Worm (Caenorhabditis elegans) whole organism, L1 larva: Measurements from ENCODE around the gene nhr-21.

Experiments
- C34B4.2 ChIP-seq: sonication (generic microtip); optimal IDR thresholded peaks from 2 replicates; lab custom pipeline; 2017; ENCODE audit warnings: mild to moderate bottlenecking, missing genetic modification characterization, missing compliant biosample characterization
- alr-1 ChIP-seq: fragments of 200-800 bp; sonication (Bioruptor generic); optimal IDR thresholded peaks from 2 replicates; lab custom pipeline; 2018; ENCODE audit warnings: borderline replicate concordance, mild to moderate bottlenecking, missing genetic modification characterization, missing compliant biosample characterization
- blmp-1 ChIP-seq: fragments of 150-350 bp; optimal IDR thresholded peaks from 2 replicates; lab custom pipeline; 2014; ENCODE audit warnings: missing biosample characterization, missing genetic modification characterization
- ceh-8 ChIP-seq: fragments of 200-800 bp; sonication (Bioruptor generic); optimal IDR thresholded peaks from 2 replicates; lab custom pipeline; 2018; ENCODE audit warnings: mild to moderate bottlenecking, missing genetic modification characterization, moderate library complexity, missing compliant biosample characterization
- ceh-82 ChIP-seq, 3 experiments: fragments of 150-350 bp in 1 of 3; sonication (generic microtip) in 2 of 3; optimal IDR thresholded peaks; 2 replicates each; lab custom pipeline; 2014 to 2017; ENCODE audit warnings: missing biosample characterization in 3 of 3, missing genetic modification characterization in 3 of 3
- ceh-88 ChIP-seq: fragments of 200-800 bp; sonication (Bioruptor generic); IDR thresholded peaks from 2 replicates; pipeline ENCODE4 v1.3.6; 2022; ENCODE audit warnings: missing genetic modification characterization, missing compliant biosample characterization
- dpl-1 ChIP-seq, 3 experiments: fragments of 150-350 bp in 2 of 3; sonication (generic microtip) in 1 of 3; optimal IDR thresholded peaks; 2 replicates each; lab custom pipeline; 2014 to 2017; ENCODE audit warnings: missing biosample characterization in 3 of 3, missing genetic modification characterization in 3 of 3, missing genetic modification reagents in 3 of 3
- dsc-1 ChIP-seq: sonication (generic microtip); optimal IDR thresholded peaks from 2 replicates; lab custom pipeline; 2016; ENCODE audit warnings: mild to moderate bottlenecking, missing genetic modification characterization, missing compliant biosample characterization
- efl-1 ChIP-seq, 4 experiments: fragments of 150-350 bp; optimal IDR thresholded peaks in 3 of 4; peaks in 1 of 4; 1 replicate in 1 of 4; 2 replicates in 3 of 4; lab custom pipeline; 2014; ENCODE audit warnings: missing biosample characterization in 2 of 4, missing genetic modification characterization in 2 of 4, missing genetic modification reagents in 2 of 4
- efl-3 ChIP-seq: fragments of 200-800 bp; sonication (Bioruptor generic); optimal IDR thresholded peaks from 2 replicates; lab custom pipeline; 2018; ENCODE audit warnings: mild to moderate bottlenecking, missing genetic modification characterization, missing compliant biosample characterization
- egl-13 ChIP-seq: sonication (generic microtip); optimal IDR thresholded peaks from 2 replicates; lab custom pipeline; 2016; ENCODE audit warnings: missing genotype, missing genetic modification reagents, missing genetic modification characterization, missing compliant biosample characterization
- elt-3 ChIP-seq, 6 experiments: fragments of 150-350 bp in 1 of 6; sonication (generic microtip); optimal IDR thresholded peaks; 2 replicates each; lab custom pipeline; 2017 to 2018; ENCODE audit warnings: missing biosample characterization in 6 of 6, missing genetic modification characterization in 6 of 6, inconsistent platforms in 1 of 6
- ets-5 ChIP-seq: fragments of 200-800 bp; sonication (Bioruptor generic); IDR thresholded peaks from 2 replicates; pipeline ENCODE4 v1.3.6; 2022; ENCODE audit warnings: missing genetic modification characterization, missing compliant biosample characterization
- fos-1 ChIP-seq: fragments of 150-350 bp; optimal IDR thresholded peaks from 2 replicates; lab custom pipeline; 2014; ENCODE audit warnings: missing biosample characterization, missing genetic modification characterization
- hlh-17 ChIP-seq: fragments of 200-800 bp; sonication (Bioruptor generic); optimal IDR thresholded peaks from 2 replicates; lab custom pipeline; 2018; ENCODE audit warnings: missing genetic modification characterization, mild to moderate bottlenecking, missing compliant biosample characterization, moderate library complexity, borderline replicate concordance
- hpl-2 ChIP-seq: fragments of 150-350 bp; optimal IDR thresholded peaks from 2 replicates; lab custom pipeline; 2014; ENCODE audit warnings: missing biosample characterization, missing genetic modification reagents, missing genetic modification characterization
- irx-1 ChIP-seq: sonication (generic microtip); optimal IDR thresholded peaks from 2 replicates; lab custom pipeline; 2016; ENCODE audit warnings: missing genetic modification characterization, missing compliant biosample characterization
- jun-1 ChIP-seq: fragments of 150-350 bp; optimal IDR thresholded peaks from 2 replicates; lab custom pipeline; 2014; ENCODE audit warnings: missing biosample characterization, missing genetic modification reagents, missing genetic modification characterization
- lin-13 ChIP-seq: fragments of 150-350 bp; optimal IDR thresholded peaks from 2 replicates; lab custom pipeline; 2014; ENCODE audit warnings: missing biosample characterization, missing genetic modification reagents, missing genetic modification characterization
- lin-14 ChIP-seq: fragments of 200-800 bp; sonication (Bioruptor generic); optimal IDR thresholded peaks from 2 replicates; lab custom pipeline; 2018; ENCODE audit warnings: mild to moderate bottlenecking, missing genetic modification characterization, moderate library complexity, missing compliant biosample characterization
- lin-15B ChIP-seq: fragments of 150-350 bp; sonication (generic microtip); optimal IDR thresholded peaks from 3 replicates; lab custom pipeline; 2014; ENCODE audit warnings: missing biosample characterization, missing genetic modification characterization
- lin-35 ChIP-seq, 2 experiments: fragments of 150-350 bp; optimal IDR thresholded peaks; 2 replicates each; lab custom pipeline; 2014; ENCODE audit warnings: missing biosample characterization in 2 of 2, missing genetic modification characterization in 2 of 2, missing genetic modification reagents in 2 of 2
- lin-39 ChIP-seq: fragments of 150-350 bp; optimal IDR thresholded peaks from 2 replicates; lab custom pipeline; 2014; ENCODE audit warnings: missing biosample characterization, missing genetic modification reagents, missing genetic modification characterization
- lsy-2 ChIP-seq, 2 experiments: fragments of 150-350 bp; optimal IDR thresholded peaks; 2 replicates each; lab custom pipeline; 2014; ENCODE audit warnings: missing biosample characterization in 2 of 2, missing genetic modification characterization in 2 of 2
- mab-9 ChIP-seq: fragments of 200-800 bp; sonication (Bioruptor generic); IDR thresholded peaks from 2 replicates; pipeline ENCODE4 v1.3.6; 2022; ENCODE audit warnings: missing genetic modification reagents, missing genetic modification characterization, missing compliant biosample characterization
- mdl-1 ChIP-seq, 2 experiments: fragments of 150-350 bp; optimal IDR thresholded peaks; 2 replicates each; lab custom pipeline; 2014 to 2017; ENCODE audit warnings: missing biosample characterization in 2 of 2, missing genetic modification characterization in 2 of 2, inconsistent platforms in 1 of 2
- mep-1 ChIP-seq: fragments of 150-350 bp; optimal IDR thresholded peaks from 2 replicates; lab custom pipeline; 2014; ENCODE audit warnings: missing biosample characterization, missing genetic modification characterization
- nhr-19 ChIP-seq: fragments of 200-800 bp; sonication (Bioruptor generic); conservative IDR thresholded peaks from 2 replicates; pipeline ENCODE4 v1.3.6; 2022; ENCODE audit warnings: missing genetic modification characterization, missing compliant biosample characterization
- nhr-20 ChIP-seq: sonication (generic microtip); optimal IDR thresholded peaks from 2 replicates; lab custom pipeline; 2016; ENCODE audit warnings: mild to moderate bottlenecking, missing genetic modification characterization, missing compliant biosample characterization
- nhr-28 ChIP-seq: fragments of 150-350 bp; optimal IDR thresholded peaks from 2 replicates; lab custom pipeline; 2014; ENCODE audit warnings: missing biosample characterization, missing genetic modification characterization
- nhr-47 ChIP-seq: sonication (generic microtip); optimal IDR thresholded peaks from 2 replicates; lab custom pipeline; 2016; ENCODE audit warnings: mild to moderate bottlenecking, missing genetic modification characterization, moderate library complexity, missing compliant biosample characterization
- nhr-71 ChIP-seq: sonication (generic microtip); optimal IDR thresholded peaks from 2 replicates; lab custom pipeline; 2016; ENCODE audit warnings: mild to moderate bottlenecking, missing genetic modification characterization, moderate library complexity, missing compliant biosample characterization
- nhr-85 ChIP-seq: sonication (generic microtip); peaks from one replicate; lab custom pipeline; 2016; ENCODE audit warnings: missing genetic modification characterization, inconsistent platforms, missing compliant biosample characterization
- nhr-90 ChIP-seq: sonication (generic microtip); optimal IDR thresholded peaks from 2 replicates; lab custom pipeline; 2016; ENCODE audit warnings: mild to moderate bottlenecking, missing genetic modification characterization, missing compliant biosample characterization; ENCODE audit not compliant: poor library complexity
- snu-23 ChIP-seq: sonication (generic microtip); optimal IDR thresholded peaks from 2 replicates; lab custom pipeline; 2016; ENCODE audit warnings: missing genetic modification characterization, missing compliant biosample characterization
- swsn-7 ChIP-seq: sonication (generic microtip); optimal IDR thresholded peaks from 2 replicates; lab custom pipeline; 2016; ENCODE audit warnings: missing genetic modification characterization, missing compliant biosample characterization
- tbx-2 ChIP-seq: sonication (generic microtip); optimal IDR thresholded peaks from 2 replicates; lab custom pipeline; 2016; ENCODE audit warnings: missing genetic modification characterization, missing compliant biosample characterization
- unc-130 ChIP-seq: fragments of 150-350 bp; optimal IDR thresholded peaks from 2 replicates; lab custom pipeline; 2017; ENCODE audit warnings: missing biosample characterization, missing genetic modification characterization, inconsistent platforms
- unc-62 ChIP-seq: fragments of 150-350 bp; optimal IDR thresholded peaks from 2 replicates; lab custom pipeline; 2014; ENCODE audit warnings: missing biosample characterization, missing genetic modification reagents, missing genetic modification characterization
- vab-15 ChIP-seq: sonication (generic microtip); optimal IDR thresholded peaks from 2 replicates; lab custom pipeline; 2017; ENCODE audit warnings: missing genotype, mild to moderate bottlenecking, missing genetic modification characterization, missing compliant biosample characterization
- zip-4 ChIP-seq: fragments of 200-800 bp; sonication (Bioruptor generic); optimal IDR thresholded peaks from 2 replicates; lab custom pipeline; 2018; ENCODE audit warnings: mild to moderate bottlenecking, missing genetic modification characterization, moderate library complexity, missing compliant biosample characterization
- ztf-4 ChIP-seq: fragments of 150-350 bp; optimal IDR thresholded peaks from 2 replicates; lab custom pipeline; 2014; ENCODE audit warnings: missing biosample characterization, missing genetic modification characterization

The nhr-21 gene

DNA sequence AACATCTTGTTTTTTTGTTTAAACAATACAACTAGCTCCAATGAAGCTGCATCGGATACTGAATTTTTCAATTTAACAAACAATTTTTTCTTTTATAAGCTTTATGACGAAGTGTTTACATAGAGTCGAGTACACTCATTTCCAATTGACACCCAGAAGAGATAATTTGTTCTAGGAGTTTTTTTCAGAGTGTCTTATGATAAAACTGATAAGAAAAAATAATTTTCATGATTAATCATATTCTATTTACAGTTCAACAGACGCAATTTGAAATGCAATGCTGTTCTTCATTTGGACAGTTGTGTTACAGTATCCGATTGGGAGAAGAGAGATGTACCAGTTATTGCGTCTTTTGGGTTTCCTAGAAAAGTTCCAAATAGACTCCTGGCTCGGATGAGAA, 42.9 kb downstream of the nhr-21 start:
- TF ChIP-seq nhr-90 (tag; lab: Kevin White, UChicago) (no peak), fos-1 (tag; lab: Kevin White, UChicago) (no peak), jun-1 (tag; lab: Kevin White, UChicago) (no peak), alr-1 (tag; lab: Kevin White, UChicago) (no peak), nhr-19 (GFP tag; lab: Robert Waterston, UW) (no peak), mep-1 (no peak), lin-13 (GFP tag; lab: Kevin White, UChicago) (no peak)

DNA sequence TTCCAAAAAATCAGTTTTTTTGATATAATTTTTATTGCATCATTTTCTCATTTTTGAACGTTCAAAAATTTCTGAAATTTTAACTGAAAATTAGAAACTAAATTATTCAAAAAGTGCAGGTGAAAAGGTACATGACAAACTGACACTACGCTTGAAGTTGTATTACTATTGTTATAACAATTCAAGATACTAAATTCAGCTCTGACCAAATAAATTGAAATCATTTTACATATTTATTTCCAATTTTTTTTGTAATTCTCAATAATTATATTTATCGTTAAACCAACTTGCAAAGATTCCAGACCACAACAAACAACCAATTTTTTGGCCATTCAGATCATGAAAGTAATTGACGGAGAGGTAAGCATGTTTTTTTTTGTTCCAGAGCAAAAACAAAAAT, 46.4 kb downstream of the nhr-21 start, which contains the start of gene sre-3:
sre-3 (plus strand) TSS at position 301 of the 400 bp plus-strand sequence.
- no peak for TF ChIP-seq hpl-2 (GFP tag; lab: Kevin White, UChicago)
- TF ChIP-seq lsy-2 (tag; optimal IDR thresholded peaks at IDR 0.05; lab: Kevin White, UChicago): no peak
- no peak for TF ChIP-seq unc-62 (GFP tag; lab: Kevin White, UChicago)
- TF ChIP-seq zip-4: no peak
- TF ChIP-seq egl-13 (tag; lab: Kevin White, UChicago): no peak
- no peak for TF ChIP-seq irx-1 (tag; lab: Kevin White, UChicago)
- TF ChIP-seq lin-15B (tag; lab: Kevin White, UChicago): no peak
- TF ChIP-seq swsn-7 (tag; lab: Kevin White, UChicago): no peak
- TF ChIP-seq ets-5 (GFP tag; lab: Robert Waterston, UW): no peak
- no peak for TF ChIP-seq nhr-28 (tag; lab: Kevin White, UChicago)
- TF ChIP-seq ceh-82 (tag; optimal IDR thresholded peaks at IDR 0.05; lab: Kevin White, UChicago): no peak
- TF ChIP-seq ceh-8 (GFP tag; lab: Kevin White, UChicago): no peak
- no peak for TF ChIP-seq fos-1 (tag; lab: Kevin White, UChicago)
- no peak for TF ChIP-seq dpl-1 (GFP tag; optimal IDR thresholded peaks at IDR 0.05; lab: Kevin White, UChicago)
- no peak for TF ChIP-seq ceh-88 (GFP tag; lab: Robert Waterston, UW)
- TF ChIP-seq nhr-90 (tag; lab: Kevin White, UChicago): no peak
- TF ChIP-seq mab-9 (GFP tag; lab: Robert Waterston, UW): no peak
- no peak for TF ChIP-seq mep-1
- TF ChIP-seq vab-15: no peak
- TF ChIP-seq nhr-71 (tag; lab: Kevin White, UChicago): no peak

DNA sequence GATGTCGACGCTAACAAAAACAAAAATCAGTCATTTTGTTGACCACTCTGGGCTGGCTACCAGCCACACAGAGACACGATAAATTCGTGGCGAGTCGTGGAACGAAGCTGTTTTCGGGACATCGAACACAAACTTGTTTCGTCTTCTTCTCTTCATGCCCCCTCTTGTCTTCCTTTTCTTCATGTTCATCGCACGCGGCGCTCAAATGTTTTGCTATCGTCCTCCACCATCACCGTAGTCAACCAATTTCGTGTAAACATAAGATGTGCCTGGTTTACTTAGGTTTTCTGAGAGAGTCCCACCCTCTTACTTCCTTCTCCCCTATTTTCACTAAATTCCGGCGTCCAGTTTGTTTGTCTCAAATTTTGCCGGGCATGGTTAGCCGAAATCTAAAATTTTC, 51.3 kb downstream of the nhr-21 start:
- TF ChIP-seq efl-3 (GFP tag; lab: Kevin White, UChicago) (no peak), nhr-85 (tag; lab: Kevin White, UChicago) (peak; percentile 37), lin-14 (GFP tag; lab: Kevin White, UChicago) (peak; percentile 5)

DNA sequence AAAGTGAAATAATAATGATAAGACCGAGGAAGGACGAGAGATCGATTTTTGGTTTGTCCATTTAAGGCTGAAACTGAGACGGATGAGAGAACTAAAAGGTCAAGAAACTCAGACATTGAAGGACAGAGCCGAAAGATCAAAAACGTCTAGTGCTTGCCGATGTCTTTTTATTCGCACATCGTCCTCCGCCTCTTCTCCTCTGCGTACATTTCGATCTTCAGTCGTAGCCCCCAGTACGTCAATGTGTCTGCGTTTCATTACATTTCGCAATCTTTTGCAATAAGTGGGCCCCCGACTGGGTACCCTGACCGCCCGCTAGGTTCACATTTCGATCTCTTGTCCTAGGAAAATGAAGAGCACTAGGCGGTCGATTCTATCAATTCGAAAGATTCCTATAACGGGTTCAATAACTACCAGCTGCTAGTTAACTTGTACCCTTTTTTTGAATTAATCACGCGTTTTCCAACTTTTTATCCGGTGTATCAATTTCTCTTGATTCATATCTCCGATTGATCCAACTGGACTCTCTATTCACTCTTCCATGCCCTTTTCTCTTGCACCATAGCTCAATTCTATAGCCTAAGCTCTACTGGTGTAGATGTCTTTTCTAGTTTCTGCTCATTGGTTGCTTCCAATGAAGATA, 53.1 kb downstream of the nhr-21 start:
- TF ChIP-seq unc-130 (no peak), dsc-1 (tag; lab: Kevin White, UChicago) (no peak), mdl-1 (tag; optimal IDR thresholded peaks at IDR 0.05; lab: Kevin White, UChicago) (peak in 1 of 2 experiments; percentile 42), ceh-82 (tag; optimal IDR thresholded peaks at IDR 0.05; lab: Kevin White, UChicago) (peak; percentile 50 to 76 (median 71)), lin-15B (tag; lab: Kevin White, UChicago) (no peak), ztf-4 (no peak), alr-1 (tag; lab: Kevin White, UChicago) (no peak), efl-1 (optimal IDR thresholded peaks at IDR 0.05; lab: Kevin White, UChicago) (peak; percentile 42 to 62), efl-1 (GFP tag; optimal IDR thresholded peaks at IDR 0.05 in 1 of 2; lab: Kevin White, UChicago) (peak; percentile 12 to 93), lin-35 (GFP tag; optimal IDR thresholded peaks at IDR 0.05; lab: Kevin White, UChicago) (peak; percentile 34 to 44), jun-1 (tag; lab: Kevin White, UChicago) (no peak), mab-9 (GFP tag; lab: Robert Waterston, UW) (no peak), hlh-17 (GFP tag; lab: Kevin White, UChicago) (no peak), tbx-2 (tag; lab: Kevin White, UChicago) (peak; percentile 37), nhr-85 (tag; lab: Kevin White, UChicago) (peak; percentile 82), elt-3 (tag; optimal IDR thresholded peaks at IDR 0.05; lab: Kevin White, UChicago) (no peak), dpl-1 (GFP tag; optimal IDR thresholded peaks at IDR 0.05; lab: Kevin White, UChicago) (peak in 2 of 3 experiments; percentile 1 to 3), lin-39 (tag; lab: Kevin White, UChicago) (no peak), fos-1 (tag; lab: Kevin White, UChicago) (no peak), ceh-8 (GFP tag; lab: Kevin White, UChicago) (no peak), C34B4.2 (tag; lab: Kevin White, UChicago) (no peak), nhr-71 (tag; lab: Kevin White, UChicago) (peak; percentile 77), blmp-1 (tag; lab: Kevin White, UChicago) (peak; percentile 57), nhr-20 (tag; lab: Kevin White, UChicago) (peak; percentile 66), nhr-47 (tag; lab: Kevin White, UChicago) (peak; percentile 36), snu-23 (peak; percentile 67), egl-13 (tag; lab: Kevin White, UChicago) (no peak)
